Fruit fly (Drosophila melanogaster): ENCODE data around the gene PGRP-SB2.

The PGRP-SB2 gene

DNA sequence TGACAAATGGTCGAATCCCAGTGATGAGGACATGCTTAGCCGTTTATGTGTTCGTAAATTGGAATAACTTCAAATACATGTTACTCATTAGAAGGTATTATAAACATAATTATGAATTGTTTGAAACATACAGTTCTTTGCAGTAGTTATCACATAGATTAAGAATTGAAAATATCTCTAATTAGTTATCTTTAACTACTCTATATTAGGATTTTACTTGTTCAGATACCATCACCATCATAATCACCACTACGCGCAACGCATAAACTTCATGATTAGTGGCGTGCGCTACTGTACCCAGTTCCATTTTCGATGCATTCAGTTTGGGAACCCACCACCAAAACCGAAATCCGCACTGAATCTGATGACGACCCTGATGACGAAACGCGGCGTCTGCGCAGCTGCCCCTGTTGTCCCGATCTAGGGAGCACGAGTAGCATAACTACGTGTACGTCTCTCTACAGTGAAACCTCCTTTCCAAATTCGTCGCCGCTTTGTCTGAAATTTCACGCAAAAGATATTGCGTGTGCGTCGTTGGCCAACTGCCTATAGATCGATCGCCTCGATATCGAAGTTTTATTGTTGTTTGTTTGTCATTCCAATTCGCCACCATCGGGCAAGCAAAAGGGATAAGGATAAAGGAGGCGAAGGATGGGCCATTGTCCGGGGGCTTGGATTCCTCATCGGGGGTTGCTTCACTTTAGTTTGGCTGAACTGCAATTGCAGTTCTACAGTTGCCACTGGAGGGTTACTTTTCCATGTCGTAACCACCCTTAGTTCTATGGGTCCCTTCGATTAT, 17.8 kb downstream of the PGRP-SB2 start (continued):
- TF ChIP-seq pros (GFP tag; optimal IDR thresholded peaks at IDR 0.05) = peak; percentile 99
- TF ChIP-seq CG14441 (GFP tag; IDR thresholded peaks at IDR 0.05) = no peak
- TF ChIP-seq CG34224 (GFP tag; IDR thresholded peaks at IDR 0.05; ENCODE audit: partially characterized antibody) = no peak
- no peak for TF ChIP-seq caup (GFP tag; optimal IDR thresholded peaks at IDR 0.05; ENCODE audit: severe bottlenecking)
- peak; percentile 94 for TF ChIP-seq grau (tag; optimal IDR thresholded peaks at IDR 0.05)
- TF ChIP-seq CG14710 (tag; optimal IDR thresholded peaks at IDR 0.05) = peak; percentile 60
- TF ChIP-seq Xrp1 (GFP tag; IDR thresholded peaks at IDR 0.05) = peak; percentile 66
- peak; percentile 0 for TF ChIP-seq fd64A (GFP tag; optimal IDR thresholded peaks at IDR 0.05)
- TF ChIP-seq dmrt11E (tag; optimal IDR thresholded peaks at IDR 0.05) = peak; percentile 64
- peak; percentile 51 for TF ChIP-seq D19A (tag; optimal IDR thresholded peaks at IDR 0.05)
- TF ChIP-seq sens (GFP tag) = peak; percentile 94
- peak; percentile 29 for TF ChIP-seq dmrt99B (tag; optimal IDR thresholded peaks at IDR 0.05)
- peak; percentile 23 for TF ChIP-seq CG8388 (GFP tag; optimal IDR thresholded peaks at IDR 0.05)
- TF ChIP-seq trem (tag; optimal IDR thresholded peaks at IDR 0.05) = peak; percentile 42
- no peak for TF ChIP-seq CG1603 (tag; optimal IDR thresholded peaks at IDR 0.05)
- peak in 1 of 2 experiments; percentile 0 for TF ChIP-seq Pdp1 (GFP tag; optimal IDR thresholded peaks at IDR 0.05)
- TF ChIP-seq CG17912 (GFP tag; optimal IDR thresholded peaks at IDR 0.05) = no peak
- peak; percentile 51 for TF ChIP-seq Blimp-1 (GFP tag; optimal IDR thresholded peaks at IDR 0.05)
- no peak for TF ChIP-seq ac (GFP tag; optimal IDR thresholded peaks at IDR 0.05)

DNA sequence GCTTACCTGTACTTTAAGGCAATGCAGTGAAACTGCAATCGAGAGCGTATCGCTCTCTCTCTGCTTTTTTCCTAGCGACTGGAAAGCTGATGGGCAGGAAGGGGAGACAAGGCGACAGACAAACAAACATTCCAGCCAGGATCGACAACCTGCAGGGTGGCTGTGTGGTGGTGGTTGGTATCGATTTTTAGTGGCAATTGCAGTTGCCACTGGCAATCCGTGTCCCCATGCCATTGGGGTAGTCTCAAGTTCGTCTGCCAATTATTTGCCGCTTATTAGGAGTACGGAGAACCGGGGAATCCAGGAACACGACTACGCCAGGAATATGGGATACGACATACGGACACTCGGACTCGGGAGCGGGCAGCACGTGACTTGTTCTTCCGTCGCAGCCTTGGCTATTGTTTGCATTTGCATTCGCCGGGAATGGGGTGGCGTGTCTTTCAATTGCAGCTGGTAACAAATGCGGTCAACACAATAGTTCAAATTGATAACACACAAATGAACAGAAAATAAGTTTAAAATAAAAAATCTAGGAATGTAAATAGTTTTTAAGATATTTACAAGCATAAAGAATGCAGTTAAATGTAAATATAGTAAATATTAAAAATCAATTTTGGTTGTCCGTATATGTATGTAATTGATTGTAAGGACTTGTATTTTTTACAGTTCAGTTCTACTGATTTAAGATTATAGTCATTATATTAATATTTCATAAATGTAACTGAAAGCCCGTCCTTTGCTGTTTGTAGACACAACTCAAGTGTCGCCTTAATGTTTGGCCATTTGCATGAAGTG, 20.4 kb downstream of the PGRP-SB2 start:
- TF ChIP-seq tll (GFP tag; optimal IDR thresholded peaks at IDR 0.05) = no peak
- peak in 1 of 3 experiments; percentile 9 for TF ChIP-seq lola (GFP tag; optimal IDR thresholded peaks at IDR 0.05)
- TF ChIP-seq CG3726 (GFP tag; IDR thresholded peaks at IDR 0.05) = no peak
- TF ChIP-seq CG13287 (GFP tag; IDR thresholded peaks at IDR 0.05; ENCODE audit: partially characterized antibody) = no peak
- TF ChIP-seq CG10462 (GFP tag; optimal IDR thresholded peaks at IDR 0.05) = no peak
- TF ChIP-seq sens (GFP tag) = no peak
- no peak for TF ChIP-seq ham (GFP tag; IDR thresholded peaks at IDR 0.05)
- peak; percentile 13 for TF ChIP-seq CG17829 (tag; optimal IDR thresholded peaks at IDR 0.05)
- no peak for TF ChIP-seq CG1603 (tag; optimal IDR thresholded peaks at IDR 0.05)
- TF ChIP-seq CG1602 (GFP tag; optimal IDR thresholded peaks at IDR 0.05) = no peak
- no peak for TF ChIP-seq CG10565 (GFP tag; optimal IDR thresholded peaks at IDR 0.05)
- no peak for TF ChIP-seq CG30431 (GFP tag; optimal IDR thresholded peaks at IDR 0.05)
- TF ChIP-seq Dp (GFP tag; optimal IDR thresholded peaks at IDR 0.05) = no peak
- no peak for TF ChIP-seq Meics (GFP tag; optimal IDR thresholded peaks at IDR 0.05)
- peak; percentile 9 for TF ChIP-seq CG14710 (tag; optimal IDR thresholded peaks at IDR 0.05)
- no peak for TF ChIP-seq CG12942 (GFP tag; optimal IDR thresholded peaks at IDR 0.05)
- TF ChIP-seq unpg (GFP tag; optimal IDR thresholded peaks at IDR 0.05) = no peak
- TF ChIP-seq CG8359 (GFP tag; optimal IDR thresholded peaks at IDR 0.05; ENCODE audit: borderline replicate concordance) = no peak
- TF ChIP-seq lov (optimal IDR thresholded peaks at IDR 0.05) = no peak
- TF ChIP-seq lov (GFP tag; IDR thresholded peaks at IDR 0.05) = no peak
- no peak for TF ChIP-seq sens-2 (GFP tag; IDR thresholded peaks at IDR 0.05)
- TF ChIP-seq wor (GFP tag; IDR thresholded peaks at IDR 0.05) = no peak
- TF ChIP-seq lab (GFP tag; optimal IDR thresholded peaks at IDR 0.05) = no peak
- no peak for TF ChIP-seq sd (tag; optimal IDR thresholded peaks at IDR 0.05)
- no peak for TF ChIP-seq twi (tag; optimal IDR thresholded peaks at IDR 0.05)
- TF ChIP-seq repo (GFP tag; optimal IDR thresholded peaks at IDR 0.05) = no peak
- no peak for TF ChIP-seq CG3065 (GFP tag; optimal IDR thresholded peaks at IDR 0.05)
- no peak for TF ChIP-seq CG6175 (GFP tag; IDR thresholded peaks at IDR 0.05)
- TF ChIP-seq CG13296 (GFP tag; optimal IDR thresholded peaks at IDR 0.05) = no peak
- TF ChIP-seq ttk (GFP tag; IDR thresholded peaks at IDR 0.05) = no peak
